Fruit fly (Drosophila melanogaster): Measurements from ENCODE around the gene CG32572.

The CG32572 gene

dm6 chrX:16723203-16724173 lies 2.5 kb downstream of the CG32572 start (continued):
- TF ChIP-seq otp (GFP tag; IDR thresholded peaks at IDR 0.05): peak; percentile 36; the same call in 1 of the 3 replicates
- peak; percentile 49 for TF ChIP-seq Chrac-16 (GFP tag; optimal IDR thresholded peaks at IDR 0.05)
- no peak for TF ChIP-seq bigmax (GFP tag; optimal IDR thresholded peaks at IDR 0.05)
- no peak for TF ChIP-seq pzg (GFP tag; optimal IDR thresholded peaks at IDR 0.05)
- no peak for TF ChIP-seq sima (GFP tag; optimal IDR thresholded peaks at IDR 0.05)
- TF ChIP-seq NK7.1 (GFP tag; optimal IDR thresholded peaks at IDR 0.05): no peak
- TF ChIP-seq CG7271 (tag; optimal IDR thresholded peaks at IDR 0.05): no peak
- TF ChIP-seq CG13775 (GFP tag; optimal IDR thresholded peaks at IDR 0.05): peak; percentile 67
- no peak for TF ChIP-seq CG1647 (GFP tag; optimal IDR thresholded peaks at IDR 0.05)
- peak; percentile 21 for TF ChIP-seq NC2β (GFP tag; optimal IDR thresholded peaks at IDR 0.05)
- no peak for TF ChIP-seq Dll (GFP tag; IDR thresholded peaks at IDR 0.05; ENCODE audit: partially characterized antibody)
- no peak for TF ChIP-seq HLHmδ (GFP tag; optimal IDR thresholded peaks at IDR 0.05)
- no peak for TF ChIP-seq peb (GFP tag; IDR thresholded peaks at IDR 0.05)
- no peak for TF ChIP-seq her (GFP tag; optimal IDR thresholded peaks at IDR 0.05)
- peak; percentile 24 for TF ChIP-seq scrt (GFP tag; optimal IDR thresholded peaks at IDR 0.05)
- TF ChIP-seq CG7987 (GFP tag; optimal IDR thresholded peaks at IDR 0.05): no peak
- TF ChIP-seq Fer3 (tag; optimal IDR thresholded peaks at IDR 0.05): peak; percentile 58
- TF ChIP-seq toy (GFP tag; IDR thresholded peaks at IDR 0.05): no peak
- TF ChIP-seq BEAF-32 (GFP tag; optimal IDR thresholded peaks at IDR 0.05): no peak
- TF ChIP-seq Hey (tag; optimal IDR thresholded peaks at IDR 0.05): no peak
- TF ChIP-seq CG3163 (GFP tag; optimal IDR thresholded peaks at IDR 0.05): no peak
- peak; percentile 36 for TF ChIP-seq CG15011 (GFP tag; optimal IDR thresholded peaks at IDR 0.05)
- TF ChIP-seq CG10147 (GFP tag; optimal IDR thresholded peaks at IDR 0.05): peak; percentile 43
- peak; percentile 97 for TF ChIP-seq Adf1 (GFP tag; IDR thresholded peaks at IDR 0.05)
- TF ChIP-seq CG2199 (GFP tag; IDR thresholded peaks at IDR 0.05): no peak
- peak; percentile 34 for TF ChIP-seq ind (GFP tag; optimal IDR thresholded peaks at IDR 0.05)
- TF ChIP-seq CG15696 (tag; optimal IDR thresholded peaks at IDR 0.05): no peak
- TF ChIP-seq B-H2 (GFP tag; optimal IDR thresholded peaks at IDR 0.05): no peak
- peak; percentile 85 for TF ChIP-seq CG13424 (tag; optimal IDR thresholded peaks at IDR 0.05)
- peak; percentile 30; the same call in 1 of the 2 replicates for TF ChIP-seq Taf1 (GFP tag; IDR thresholded peaks at IDR 0.05)
- no peak for TF ChIP-seq pb (GFP tag; optimal IDR thresholded peaks at IDR 0.05)
- TF ChIP-seq mirr (GFP tag; optimal IDR thresholded peaks at IDR 0.05): no peak
- TF ChIP-seq fu2 (GFP tag; optimal IDR thresholded peaks at IDR 0.05): peak; percentile 3
- TF ChIP-seq Sin3A (optimal IDR thresholded peaks at IDR 0.05): no peak
- TF ChIP-seq CG1832 (GFP tag; optimal IDR thresholded peaks at IDR 0.05): no peak
- TF ChIP-seq chif (GFP tag; optimal IDR thresholded peaks at IDR 0.05): peak; percentile 41 to 58
- TF ChIP-seq CG5953 (GFP tag; IDR thresholded peaks at IDR 0.05): peak; percentile 13; the same call in 1 of the 2 replicates
- peak; percentile 41; the same call in 1 of the 2 replicates for TF ChIP-seq klu (GFP tag; IDR thresholded peaks at IDR 0.05)
- peak; percentile 59 for TF ChIP-seq HmgZ (tag; optimal IDR thresholded peaks at IDR 0.05)
- peak; percentile 17 for TF ChIP-seq CG12071 (GFP tag; optimal IDR thresholded peaks at IDR 0.05)
- TF ChIP-seq Nf-YB (GFP tag; optimal IDR thresholded peaks at IDR 0.05): peak; percentile 66
- peak; percentile 73 for TF ChIP-seq slbo (GFP tag; IDR thresholded peaks at IDR 0.05)
- TF ChIP-seq onecut (GFP tag; IDR thresholded peaks at IDR 0.05): peak; percentile 70
- peak; percentile 61; the same call in 1 of the 2 replicates for TF ChIP-seq Drgx (GFP tag; IDR thresholded peaks at IDR 0.05)
- TF ChIP-seq CG33557 (GFP tag; optimal IDR thresholded peaks at IDR 0.05): peak; percentile 31
- TF ChIP-seq Lim3 (GFP tag; IDR thresholded peaks at IDR 0.05): no peak
- TF ChIP-seq CG18764 (GFP tag; optimal IDR thresholded peaks at IDR 0.05): peak; percentile 10
- peak; percentile 40; the same call in 1 of the 3 replicates for TF ChIP-seq Dbx (GFP tag; IDR thresholded peaks at IDR 0.05)
- no peak for TF ChIP-seq HLH4C (GFP tag; IDR thresholded peaks at IDR 0.05; ENCODE audit: partially characterized antibody)
